Fruit fly (Drosophila melanogaster) whole organism, wandering third instar larva: ENCODE measurements around the gene Wdr37.

Experiments
- CG32264 ChIP-seq: fragments of 200-800 bp; sonication (Bioruptor generic); optimal IDR thresholded peaks from 2 replicates; lab custom pipeline; 2016; ENCODE audit warnings: missing biosample characterization, missing genetic modification characterization
- CG9705 ChIP-seq: fragments of 200-800 bp; sonication (Bioruptor generic); optimal IDR thresholded peaks from 2 replicates; lab custom pipeline; 2018; ENCODE audit warnings: missing biosample characterization, mild to moderate bottlenecking, missing genetic modification characterization
- CrebA ChIP-seq: fragments of 200-800 bp; sonication (Bioruptor generic); optimal IDR thresholded peaks from 2 replicates; lab custom pipeline; 2016; ENCODE audit warnings: missing biosample characterization, mild to moderate bottlenecking, missing genetic modification characterization, borderline replicate concordance
- Dfd ChIP-seq: fragments of >200 bp; optimal IDR thresholded peaks from 2 replicates; lab custom pipeline; 2017; ENCODE audit warnings: missing biosample characterization, missing genetic modification characterization
- Dif ChIP-seq: fragments of 200-275, 200-300 bp; sonication (Bioruptor generic); optimal IDR thresholded peaks from 2 replicates; lab custom pipeline; 2018; ENCODE audit warnings: missing biosample characterization, missing genetic modification characterization; ENCODE audit not compliant: partially characterized antibody
- HLH106 ChIP-seq: fragments of 200-800 bp; optimal IDR thresholded peaks from 3 replicates; lab custom pipeline; 2019; ENCODE audit warnings: missing biosample characterization, mild to moderate bottlenecking, missing genetic modification characterization, moderate library complexity
- Jra ChIP-seq: sonication (Bioruptor generic); optimal IDR thresholded peaks from 2 replicates; lab custom pipeline; 2016; ENCODE audit warnings: missing biosample characterization, missing genetic modification characterization
- Myc ChIP-seq: fragments of >200 bp; optimal IDR thresholded peaks from 2 replicates; lab custom pipeline; 2017
- N ChIP-seq: fragments of >200 bp; optimal IDR thresholded peaks from 2 replicates; lab custom pipeline; 2018; ENCODE audit warnings: missing biosample characterization, missing external identifiers, missing genetic modification characterization
- br ChIP-seq: fragments of 200-800 bp; sonication (Bioruptor generic); optimal IDR thresholded peaks from 2 replicates; lab custom pipeline; 2016; ENCODE audit warnings: missing biosample characterization, missing genetic modification characterization
- dsf ChIP-seq: sonication (Bioruptor generic); optimal IDR thresholded peaks from 2 replicates; lab custom pipeline; 2016; ENCODE audit warnings: missing biosample characterization, missing genetic modification characterization, borderline replicate concordance
- lola ChIP-seq: fragments of >200 bp; optimal IDR thresholded peaks from 2 replicates; lab custom pipeline; 2017; ENCODE audit warnings: missing biosample characterization, missing genetic modification characterization
- psq ChIP-seq: fragments of 200-800 bp; sonication (Bioruptor generic); optimal IDR thresholded peaks from 3 replicates; lab custom pipeline; 2017; ENCODE audit warnings: missing biosample characterization, mild to moderate bottlenecking, missing genetic modification characterization, moderate library complexity
- usp ChIP-seq: fragments of >200 bp; optimal IDR thresholded peaks from 2 replicates; lab custom pipeline; 2017; ENCODE audit warnings: missing biosample characterization, missing genetic modification characterization

DNA sequence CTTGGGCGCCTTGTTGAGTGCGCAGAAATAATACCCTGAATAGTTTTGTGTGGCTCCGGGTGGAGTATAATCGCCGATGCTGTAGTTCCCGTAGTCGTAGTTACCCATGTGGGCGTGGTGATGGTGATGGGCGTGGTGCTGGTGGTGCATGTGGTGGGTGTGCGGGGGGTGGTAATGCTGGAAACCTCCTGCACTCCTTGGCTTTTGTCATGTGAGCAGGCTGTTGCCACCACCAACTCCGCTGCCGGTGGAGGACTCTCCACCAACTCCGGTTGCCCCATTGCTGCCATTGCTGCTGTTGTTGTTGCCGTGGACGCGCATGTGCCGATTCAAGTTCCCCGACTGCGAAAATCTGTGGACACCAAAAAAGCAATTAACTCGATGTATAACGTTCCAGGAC lies 33.9 kb downstream of the Wdr37 start:
- TF ChIP-seq Dfd (GFP tag; lab: Kevin White, UChicago) (no peak), lola (GFP tag; lab: Kevin White, UChicago) (no peak), Dif (GFP tag; lab: Kevin White, UChicago) (no peak), dsf (GFP tag; lab: Kevin White, UChicago) (no peak), psq (GFP tag; lab: Kevin White, UChicago) (no peak), HLH106 (no peak), N (no peak), Jra (GFP tag; lab: Kevin White, UChicago) (no peak), usp (no peak), br (GFP tag; lab: Kevin White, UChicago) (no peak), CrebA (no peak), CG32264 (GFP tag; lab: Kevin White, UChicago) (no peak), CG9705 (GFP tag; lab: Kevin White, UChicago) (no peak), Myc (no peak)
